Worm (Caenorhabditis elegans): ENCODE measurements around the gene tba-4.

DNA sequence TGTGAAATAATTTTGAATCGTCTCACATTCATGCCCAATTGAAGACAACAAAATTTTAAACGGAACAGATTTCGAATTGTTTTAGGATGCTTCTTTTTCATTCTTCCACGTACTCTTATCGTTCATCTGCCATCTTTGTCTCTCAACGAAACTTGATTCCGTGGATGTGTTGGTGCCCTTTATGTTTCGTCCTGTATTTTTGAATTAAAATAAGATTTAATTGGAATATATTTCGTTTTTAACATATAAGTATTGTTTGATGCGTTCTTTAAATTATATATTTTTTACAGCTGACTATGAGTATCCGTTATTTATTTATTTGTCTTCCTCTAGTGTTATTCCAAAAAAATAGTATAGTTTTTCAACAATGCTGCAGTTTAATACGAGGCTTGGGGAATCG lies 16.4 kb upstream of the tba-4 start, which contains the start of gene gly-1:
- TF ChIP-seq fkh-10 (GFP tag; optimal IDR thresholded peaks at IDR 0.05) (no peak), lin-11 (tag; optimal IDR thresholded peaks at IDR 0.05) (no peak), unc-42 (tag; optimal IDR thresholded peaks at IDR 0.05) (no peak), hlh-6 (tag; optimal IDR thresholded peaks at IDR 0.05) (no peak), unc-86 (tag; optimal IDR thresholded peaks at IDR 0.05) (no peak), elt-2 (tag; optimal IDR thresholded peaks at IDR 0.05) (no peak), lim-6 (tag; optimal IDR thresholded peaks at IDR 0.05) (no peak), ceh-18 (tag; optimal IDR thresholded peaks at IDR 0.05) (no peak), gmeb-2 (tag; optimal IDR thresholded peaks at IDR 0.05) (no peak), ceh-30 (tag; optimal IDR thresholded peaks at IDR 0.05) (no peak)
